Worm (Caenorhabditis elegans) whole organism, L4/young adult: ENCODE data around the gene F58H1.8.

ENCODE experiments used
- W03F9.2 ChIP-seq: fragments of 150-350 bp; optimal IDR thresholded peaks from 2 replicates; lab custom pipeline; 2014; ENCODE audit warnings: missing biosample characterization, missing genetic modification characterization
- dao-5 ChIP-seq: sonication (generic microtip); optimal IDR thresholded peaks from 2 replicates; lab custom pipeline; 2016; ENCODE audit warnings: missing genotype, missing genetic modification characterization, moderate library complexity, missing compliant biosample characterization
- him-1 ChIP-seq: sonication (generic microtip); optimal IDR thresholded peaks from 2 replicates; lab custom pipeline; 2016; ENCODE audit warnings: missing genotype, missing genetic modification reagents, missing genetic modification characterization, missing compliant biosample characterization

F58H1.8 gene

ce11 chrV:11942325-11942724 is 7.4 kb downstream of the F58H1.8 start, which contains the start of gene F58H1.6:
Gene F58H1.6, plus strand, starts transcription at chrV:11942625.
- TF ChIP-seq dao-5 (tag; lab: Kevin White, UChicago) (no peak), him-1 (tag; lab: Kevin White, UChicago) (no peak), W03F9.2 (no peak)

DNA sequence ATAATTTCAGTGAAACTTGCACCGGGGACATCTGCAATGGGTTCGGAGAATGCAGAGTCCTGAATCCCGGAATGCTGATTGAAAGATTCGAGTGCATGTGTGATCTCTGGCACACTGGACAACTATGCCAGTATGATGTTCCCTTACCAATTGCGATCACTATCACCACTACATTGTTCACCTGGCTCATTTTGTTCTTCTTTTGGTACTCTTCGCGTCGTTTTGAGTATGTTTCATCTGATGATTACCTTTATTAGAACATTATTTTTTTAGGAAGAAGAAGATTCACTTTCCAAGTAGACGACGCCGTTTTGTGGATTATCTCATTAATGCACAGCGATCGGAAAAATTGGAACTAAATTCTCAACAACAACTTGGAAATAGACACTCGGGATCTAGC is 8.8 kb downstream of the F58H1.8 start:
- TF ChIP-seq him-1 (tag; lab: Kevin White, UChicago) (no peak), W03F9.2 (no peak), dao-5 (tag; lab: Kevin White, UChicago) (no peak)

- TF ChIP-seq dao-5 (tag; lab: Kevin White, UChicago) (no peak), W03F9.2 (no peak), him-1 (tag; lab: Kevin White, UChicago) (no peak)
Measured at ce11 chrV:11945429-11945828, 10.5 kb downstream of the F58H1.8 start.

ce11 chrV:11946818-11947217 is 11.9 kb downstream of the F58H1.8 start:
- no peak for TF ChIP-seq W03F9.2
- no peak for TF ChIP-seq him-1 (tag; lab: Kevin White, UChicago)
- TF ChIP-seq dao-5 (tag; lab: Kevin White, UChicago), result no peak

DNA sequence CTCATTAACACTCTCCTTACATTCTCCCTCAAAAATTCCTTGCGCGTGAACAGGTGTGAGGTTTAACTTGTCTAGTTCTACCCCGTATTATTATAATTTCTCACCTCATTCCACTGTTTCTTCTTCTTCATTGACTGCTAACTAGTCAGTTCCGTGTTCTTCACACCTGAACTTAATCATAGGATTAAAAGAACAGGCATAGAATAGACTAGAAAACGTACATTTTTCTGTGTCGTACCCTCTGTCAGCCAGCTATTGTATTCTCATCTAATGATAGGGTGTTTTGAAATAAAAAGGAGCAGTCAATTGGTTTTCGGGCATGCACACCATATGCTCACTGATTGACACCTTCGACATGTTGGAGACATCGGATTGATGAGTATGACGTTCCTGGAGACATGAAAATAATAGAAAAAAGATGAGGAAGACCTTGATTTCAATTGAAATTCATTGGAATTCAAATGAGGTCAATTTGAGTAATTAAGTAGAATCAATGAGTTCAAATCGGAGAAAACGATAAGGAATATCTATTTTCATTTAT is 12.5 kb downstream of the F58H1.8 start:
- no peak for TF ChIP-seq him-1 (tag; lab: Kevin White, UChicago)
- no peak for TF ChIP-seq W03F9.2
- no peak for TF ChIP-seq dao-5 (tag; lab: Kevin White, UChicago)

- TF ChIP-seq W03F9.2 (no peak), dao-5 (tag; lab: Kevin White, UChicago) (no peak), him-1 (tag; lab: Kevin White, UChicago) (no peak)
Measured at ce11 chrV:11948581-11948980, 13.6 kb downstream of the F58H1.8 start.

ce11 chrV:11949509-11950117 is 14.7 kb downstream of the F58H1.8 start:
- TF ChIP-seq W03F9.2, result no peak
- no peak for TF ChIP-seq him-1 (tag; lab: Kevin White, UChicago)
- no peak for TF ChIP-seq dao-5 (tag; lab: Kevin White, UChicago)

ce11 chrV:11951227-11951626 is 16.3 kb downstream of the F58H1.8 start:
- TF ChIP-seq W03F9.2 (no peak), dao-5 (tag; lab: Kevin White, UChicago) (no peak), him-1 (tag; lab: Kevin White, UChicago) (no peak)

ce11 chrV:11952854-11953447 is 18.0 kb downstream of the F58H1.8 start:
- TF ChIP-seq him-1 (tag; lab: Kevin White, UChicago), result no peak

DNA sequence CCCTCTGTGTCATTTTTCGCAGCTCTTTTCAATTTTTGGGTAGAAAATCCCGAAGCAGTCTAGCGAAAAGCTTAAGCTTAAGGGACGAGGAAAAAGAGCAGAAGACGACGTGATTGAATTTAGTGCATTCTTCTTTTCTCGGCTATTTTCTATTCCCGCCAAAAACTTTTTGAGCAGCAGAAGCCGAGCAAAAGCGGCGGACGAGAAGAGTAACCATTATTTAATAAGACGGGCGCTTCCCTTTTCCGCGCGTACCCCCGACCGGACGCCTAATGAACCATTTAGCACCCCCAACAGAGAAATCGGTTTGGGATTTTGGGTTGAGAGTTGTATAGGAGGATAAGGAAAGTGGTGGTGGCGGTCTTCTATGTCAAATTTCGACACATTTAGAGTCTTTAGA is 18.7 kb downstream of the F58H1.8 start:
- no peak for TF ChIP-seq W03F9.2
- TF ChIP-seq him-1 (tag; lab: Kevin White, UChicago), result no peak
- no peak for TF ChIP-seq dao-5 (tag; lab: Kevin White, UChicago)

ce11 chrV:11955617-11956016 is 20.7 kb downstream of the F58H1.8 start:
- TF ChIP-seq W03F9.2 (no peak), dao-5 (tag; lab: Kevin White, UChicago) (no peak), him-1 (tag; lab: Kevin White, UChicago) (no peak)

DNA sequence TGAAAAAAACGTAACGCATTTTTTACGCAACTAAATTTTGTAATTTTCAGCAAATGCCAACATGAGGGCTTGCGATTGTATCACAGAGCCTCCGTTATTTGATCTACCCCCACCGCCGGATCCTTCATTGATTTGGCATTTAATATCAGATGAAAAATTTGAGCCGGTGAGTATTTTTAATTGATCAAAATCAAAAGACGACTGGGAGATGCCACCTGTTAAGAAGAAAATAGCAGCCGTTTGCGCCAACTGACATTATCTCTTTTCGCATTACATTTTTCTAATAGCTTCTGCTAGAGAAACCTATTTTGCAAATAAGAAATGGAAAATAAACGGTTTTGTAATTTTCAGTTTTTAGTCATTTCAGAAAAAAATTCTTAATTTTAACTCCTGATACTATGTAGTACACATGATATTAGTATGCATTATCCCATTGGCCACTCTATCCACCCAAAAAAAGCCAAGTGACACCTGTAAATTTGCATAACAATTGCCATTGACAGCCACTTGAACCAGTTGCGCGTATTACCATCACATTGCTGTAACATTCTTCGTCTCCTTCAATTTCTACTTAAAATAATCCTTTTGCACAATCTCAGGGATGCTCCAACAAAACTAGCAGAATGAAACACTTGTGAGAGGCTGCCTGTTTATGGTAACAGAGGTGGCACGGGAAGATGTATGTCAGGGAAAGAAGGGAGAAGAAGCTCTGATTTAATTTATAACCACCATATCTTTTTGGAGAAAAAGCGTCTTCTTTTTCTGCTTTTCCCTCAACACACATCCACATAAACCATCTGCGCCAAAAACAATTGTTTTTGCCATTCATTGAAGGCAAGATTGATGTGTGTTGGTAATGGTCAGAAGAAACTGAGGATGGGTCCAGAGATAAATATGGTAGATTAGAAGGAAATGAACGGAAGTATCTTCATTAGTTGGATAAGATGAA is 23.7 kb downstream of the F58H1.8 start, which contains the start of gene F58H1.5:
Gene F58H1.5, plus strand, starts transcription at position 51 of the 949 bp plus-strand sequence.
- TF ChIP-seq dao-5 (tag; lab: Kevin White, UChicago) (no peak), W03F9.2 (no peak), him-1 (tag; lab: Kevin White, UChicago) (no peak)

- TF ChIP-seq dao-5 (tag; lab: Kevin White, UChicago), result no peak
Measured at ce11 chrV:11960084-11960830, 25.3 kb downstream of the F58H1.8 start.
